Fruit fly (Drosophila melanogaster) whole organism, embryonic: ENCODE data around the gene CG43085.

Experiments
- B-H1 ChIP-seq: fragments of 200-800 bp; sonication (Bioruptor generic); IDR thresholded peaks from 3 replicates; pipeline ENCODE4 v1.3.6; 2022; ENCODE audit warnings: missing biosample characterization, missing genetic modification characterization
- BEAF-32 ChIP-seq: fragments of 200-800 bp; sonication (Bioruptor generic); optimal IDR thresholded peaks from 3 replicates; lab custom pipeline; 2017; ENCODE audit warnings: missing biosample characterization, missing genetic modification characterization, mild to moderate bottlenecking, moderate library complexity, missing genetic modification reagents
- CG10274 ChIP-seq: fragments of 200-800 bp; sonication (Bioruptor generic); optimal IDR thresholded peaks from 3 replicates; lab custom pipeline; 2017; ENCODE audit warnings: missing biosample characterization, mild to moderate bottlenecking, missing genetic modification characterization
- CG10431 ChIP-seq: fragments of 200-800 bp; sonication (Bioruptor generic); optimal IDR thresholded peaks from 3 replicates; lab custom pipeline; 2018; ENCODE audit warnings: missing biosample characterization, mild to moderate bottlenecking, missing genetic modification characterization
- CG11696 ChIP-seq: fragments of 200-800 bp; sonication (Bioruptor generic); IDR thresholded peaks from 2 replicates; pipeline ENCODE4 v1.3.6; 2022; ENCODE audit warnings: missing biosample characterization, missing genetic modification characterization
- CG12299 ChIP-seq: fragments of 200-800 bp; sonication (Bioruptor generic); optimal IDR thresholded peaks from 2 replicates; lab custom pipeline; 2018; ENCODE audit warnings: missing biosample characterization, mild to moderate bottlenecking, missing genetic modification characterization
- CG12769 ChIP-seq: fragments of 200-800 bp; sonication (Bioruptor generic); optimal IDR thresholded peaks from 2 replicates; lab custom pipeline; 2019; ENCODE audit warnings: missing biosample characterization, mild to moderate bottlenecking, missing genetic modification characterization, moderate library complexity
- CG13894 ChIP-seq: fragments of 200-800 bp; sonication (Bioruptor generic); optimal IDR thresholded peaks from 3 replicates; lab custom pipeline; 2018; ENCODE audit warnings: missing biosample characterization, mild to moderate bottlenecking, missing genetic modification characterization, moderate library complexity
- CG15269 ChIP-seq: fragments of 200-800 bp; sonication (Bioruptor generic); optimal IDR thresholded peaks from 2 replicates; lab custom pipeline; 2018; ENCODE audit warnings: missing biosample characterization, mild to moderate bottlenecking, missing genetic modification characterization, moderate library complexity
- CG17912 ChIP-seq: fragments of 200-800 bp; sonication (Bioruptor generic); optimal IDR thresholded peaks from 2 replicates; lab custom pipeline; 2018; ENCODE audit warnings: missing biosample characterization, mild to moderate bottlenecking, missing genetic modification characterization
- CG2199 ChIP-seq: fragments of 200-800 bp; sonication (Bioruptor generic); IDR thresholded peaks from 3 replicates; pipeline ENCODE4 v1.3.6; 2022; ENCODE audit warnings: missing biosample characterization, missing genetic modification characterization
- CG2875 ChIP-seq: fragments of 200-800 bp; sonication (Bioruptor generic); optimal IDR thresholded peaks from 2 replicates; lab custom pipeline; 2017; ENCODE audit warnings: missing biosample characterization, mild to moderate bottlenecking, missing genetic modification characterization, missing genetic modification reagents
- CG30403 ChIP-seq: fragments of 200-800 bp; sonication (Bioruptor generic); optimal IDR thresholded peaks from 3 replicates; lab custom pipeline; 2016; ENCODE audit warnings: missing biosample characterization, missing genetic modification characterization
- CG31224 ChIP-seq: fragments of 200-800 bp; sonication (Bioruptor generic); IDR thresholded peaks from 2 replicates; pipeline ENCODE4 v1.3.6; 2022; ENCODE audit warnings: missing biosample characterization, missing genetic modification characterization
- CG3163 ChIP-seq: fragments of 200-800 bp; sonication (Bioruptor generic); optimal IDR thresholded peaks from 3 replicates; lab custom pipeline; 2016; ENCODE audit warnings: missing biosample characterization, missing genetic modification characterization
- CG33557 ChIP-seq: fragments of 200-800 bp; sonication (Bioruptor generic); optimal IDR thresholded peaks from 2 replicates; lab custom pipeline; 2019; ENCODE audit warnings: missing biosample characterization, mild to moderate bottlenecking, missing genetic modification characterization, moderate library complexity
- CG3838 ChIP-seq: fragments of 200-800 bp; sonication (Bioruptor generic); optimal IDR thresholded peaks from 3 replicates; lab custom pipeline; 2016; ENCODE audit warnings: missing biosample characterization, missing genetic modification characterization
- CG3995 ChIP-seq: fragments of 200-800 bp; sonication (Bioruptor generic); optimal IDR thresholded peaks from 3 replicates; lab custom pipeline; 2016; ENCODE audit warnings: missing biosample characterization, missing genetic modification characterization
- CG4707 ChIP-seq: fragments of 200-800 bp; sonication (Bioruptor generic); optimal IDR thresholded peaks from 2 replicates; lab custom pipeline; 2018; ENCODE audit warnings: missing biosample characterization, mild to moderate bottlenecking, missing genetic modification characterization, moderate library complexity
- CG4820 ChIP-seq: fragments of 200-800 bp; sonication (Bioruptor generic); optimal IDR thresholded peaks from 3 replicates; lab custom pipeline; 2016; ENCODE audit warnings: missing biosample characterization, missing genetic modification characterization
- CG6854 ChIP-seq: fragments of 200-800 bp; sonication (Bioruptor generic); optimal IDR thresholded peaks from 3 replicates; lab custom pipeline; 2017; ENCODE audit warnings: missing biosample characterization, mild to moderate bottlenecking, missing genetic modification characterization
- CG7745 ChIP-seq: fragments of 200-800 bp; sonication (Bioruptor generic); optimal IDR thresholded peaks from 2 replicates; lab custom pipeline; 2018; ENCODE audit warnings: missing biosample characterization, mild to moderate bottlenecking, missing genetic modification characterization, moderate library complexity
- CG7839 ChIP-seq: fragments of 200-800 bp; sonication (Bioruptor generic); optimal IDR thresholded peaks from 3 replicates; lab custom pipeline; 2018; ENCODE audit warnings: missing biosample characterization, mild to moderate bottlenecking, missing genetic modification characterization, moderate library complexity
- CG7963 ChIP-seq: fragments of 200-800 bp; sonication (Bioruptor generic); IDR thresholded peaks from 3 replicates; pipeline ENCODE4 v1.3.6; 2022; ENCODE audit warnings: missing biosample characterization, missing genetic modification characterization; ENCODE audit not compliant: partially characterized antibody
- CG7987 ChIP-seq: fragments of 200-800 bp; sonication (Bioruptor generic); optimal IDR thresholded peaks from 2 replicates; lab custom pipeline; 2018; ENCODE audit warnings: missing biosample characterization, mild to moderate bottlenecking, missing genetic modification characterization, moderate library complexity
- CG9727 ChIP-seq: fragments of 200-800 bp; sonication (Bioruptor generic); optimal IDR thresholded peaks from 3 replicates; lab custom pipeline; 2017; ENCODE audit warnings: missing biosample characterization, mild to moderate bottlenecking, missing genetic modification characterization
- CkIIα-i1 ChIP-seq: fragments of 200-800 bp; sonication (Bioruptor generic); IDR thresholded peaks from 2 replicates; pipeline ENCODE4 v1.3.6; 2022; ENCODE audit warnings: missing biosample characterization, missing genetic modification characterization
- CoRest ChIP-seq: fragments of 200-800 bp; sonication (Bioruptor generic); optimal IDR thresholded peaks from 3 replicates; lab custom pipeline; 2018; ENCODE audit warnings: missing biosample characterization, mild to moderate bottlenecking, missing genetic modification characterization, moderate library complexity
- D19A ChIP-seq: fragments of 200-800 bp; optimal IDR thresholded peaks from 3 replicates; lab custom pipeline; 2019; ENCODE audit warnings: missing biosample characterization, mild to moderate bottlenecking, missing genetic modification characterization, moderate library complexity
- Ets65A ChIP-seq: fragments of 200-800 bp; sonication (Bioruptor generic); peaks from one replicate; lab custom pipeline; 2016; ENCODE audit warnings: missing biosample characterization, missing genetic modification characterization
- Fer1 ChIP-seq: fragments of 200-800 bp; sonication (Bioruptor generic); optimal IDR thresholded peaks from 2 replicates; lab custom pipeline; 2017; ENCODE audit warnings: missing biosample characterization, mild to moderate bottlenecking, missing genetic modification characterization
- MBD-R2 ChIP-seq: fragments of 200-800 bp; sonication (Bioruptor generic); IDR thresholded peaks from 2 replicates; pipeline ENCODE4 v1.3.6; 2022; ENCODE audit warnings: missing biosample characterization, missing genetic modification characterization
- NC2β ChIP-seq: fragments of 200-800 bp; sonication (Bioruptor generic); optimal IDR thresholded peaks from 2 replicates; lab custom pipeline; 2016; ENCODE audit warnings: missing biosample characterization, missing genetic modification characterization
- PHDP ChIP-seq: fragments of 200-800 bp; sonication (Bioruptor generic); optimal IDR thresholded peaks from 3 replicates; lab custom pipeline; 2018; ENCODE audit warnings: missing biosample characterization, mild to moderate bottlenecking, missing genetic modification characterization, moderate library complexity
- Sin3A ChIP-seq: fragments of >200 bp; optimal IDR thresholded peaks from 2 replicates; lab custom pipeline; 2018
- Sox100B ChIP-seq: fragments of 200-800 bp; sonication (Bioruptor generic); optimal IDR thresholded peaks from 3 replicates; lab custom pipeline; 2018; ENCODE audit warnings: missing biosample characterization, mild to moderate bottlenecking, missing genetic modification characterization
- Vsx1 ChIP-seq: fragments of 200-800 bp; sonication (Bioruptor generic); optimal IDR thresholded peaks from 2 replicates; lab custom pipeline; 2017; ENCODE audit warnings: missing biosample characterization, mild to moderate bottlenecking, missing genetic modification characterization, missing genetic modification reagents
- aop ChIP-seq: fragments of 200-800 bp; sonication (Bioruptor generic); IDR thresholded peaks from 2 replicates; pipeline ENCODE4 v1.3.6; 2022; ENCODE audit warnings: missing biosample characterization, missing genetic modification characterization
- cad ChIP-seq: fragments of >200 bp; optimal IDR thresholded peaks from 2 replicates; lab custom pipeline; 2017; ENCODE audit warnings: missing biosample characterization, missing genetic modification characterization
- corto ChIP-seq: fragments of 200-800 bp; sonication (Bioruptor generic); optimal IDR thresholded peaks from 2 replicates; lab custom pipeline; 2016; ENCODE audit warnings: missing biosample characterization, mild to moderate bottlenecking, missing genetic modification characterization, moderate library complexity
- dimm ChIP-seq: fragments of 200-800 bp; sonication (Bioruptor generic); IDR thresholded peaks from 2 replicates; pipeline ENCODE4 v1.3.6; 2022; ENCODE audit warnings: missing biosample characterization, missing genetic modification characterization
- dmrt11E ChIP-seq: fragments of 200-800 bp; sonication (Bioruptor generic); optimal IDR thresholded peaks from 3 replicates; lab custom pipeline; 2018; ENCODE audit warnings: missing biosample characterization, mild to moderate bottlenecking, missing genetic modification characterization, moderate library complexity
- fru ChIP-seq: fragments of >200 bp; optimal IDR thresholded peaks from 2 replicates; lab custom pipeline; 2017
- gce ChIP-seq: fragments of 200-800 bp; sonication (Bioruptor generic); IDR thresholded peaks from 3 replicates; pipeline ENCODE4 v1.3.6; 2022; ENCODE audit warnings: missing biosample characterization, missing genetic modification characterization
- kni ChIP-seq: fragments of 200-800 bp; sonication (Bioruptor generic); optimal IDR thresholded peaks from 3 replicates; lab custom pipeline; 2017; ENCODE audit warnings: mild to moderate bottlenecking, missing biosample characterization, missing genetic modification reagents, missing genetic modification characterization
- oc ChIP-seq: fragments of 200-800 bp; sonication (Bioruptor generic); optimal IDR thresholded peaks from 2 replicates; lab custom pipeline; 2018; ENCODE audit warnings: missing biosample characterization, mild to moderate bottlenecking, missing genetic modification characterization, moderate library complexity
- sd ChIP-seq: fragments of 200-800 bp; sonication (Bioruptor generic); optimal IDR thresholded peaks from 3 replicates; lab custom pipeline; 2018; ENCODE audit warnings: missing biosample characterization, mild to moderate bottlenecking, missing genetic modification characterization, moderate library complexity
- tio ChIP-seq: fragments of 200-800 bp; sonication (Bioruptor generic); optimal IDR thresholded peaks from 2 replicates; lab custom pipeline; 2017; ENCODE audit warnings: missing biosample characterization, missing genetic modification characterization, inconsistent platforms
- toy ChIP-seq: fragments of 200-800 bp; sonication (Bioruptor generic); IDR thresholded peaks from 2 replicates; pipeline ENCODE4 v1.3.6; 2022; ENCODE audit warnings: missing biosample characterization, missing genetic modification characterization
- vnd ChIP-seq: fragments of 200-800 bp; sonication (Bioruptor generic); IDR thresholded peaks from 3 replicates; pipeline ENCODE4 v1.3.6; 2022; ENCODE audit warnings: missing biosample characterization, missing genetic modification characterization; ENCODE audit not compliant: partially characterized antibody

Gene CG43085

dm6 chr3L:17647543-17647942 is 1.0 kb upstream of the CG43085 start:
- TF ChIP-seq Ets65A (GFP tag; lab: Kevin White, UChicago) (peak; percentile 80), CG10274 (GFP tag; lab: Kevin White, UChicago) (no peak)
- TF ChIP-seq, all 482 proteins: peak for 1

- TF ChIP-seq CG15269 (tag; lab: Kevin White, UChicago) (no peak), fru (lab: Kevin White, UChicago) (no peak), CG2199 (GFP tag; lab: Robert Waterston, UW) (peak; percentile 84; the same call in 2 of the 3 replicates), CG7963 (GFP tag; lab: Robert Waterston, UW) (peak; percentile 98), corto (no peak), CG33557 (no peak), D19A (no peak), CG3163 (GFP tag; lab: Kevin White, UChicago) (peak; percentile 38), B-H1 (no peak), CoRest (tag; lab: Kevin White, UChicago) (peak; percentile 53), PHDP (tag; lab: Kevin White, UChicago) (peak; percentile 33), Sox100B (no peak), cad (no peak), CkIIα-i1 (no peak), CG3995 (peak; percentile 98), oc (tag; lab: Kevin White, UChicago) (peak; percentile 49), CG4820 (GFP tag; lab: Kevin White, UChicago) (no peak), toy (GFP tag; lab: Robert Waterston, UW) (no peak), CG13894 (tag; lab: Kevin White, UChicago) (peak; percentile 67), dimm (GFP tag; lab: Robert Waterston, UW) (no peak), CG9727 (peak; percentile 29), aop (GFP tag; lab: Robert Waterston, UW) (no peak), CG2875 (GFP tag; lab: Kevin White, UChicago) (no peak), sd (tag; lab: Kevin White, UChicago) (no peak), CG4707 (GFP tag; lab: Kevin White, UChicago) (no peak), Fer1 (GFP tag; lab: Kevin White, UChicago) (peak; percentile 26), CG7987 (GFP tag; lab: Kevin White, UChicago) (peak; percentile 39), CG11696 (GFP tag; lab: Robert Waterston, UW) (no peak), MBD-R2 (GFP tag; lab: Robert Waterston, UW) (peak; percentile 56), tio (GFP tag; lab: Kevin White, UChicago) (no peak), gce (GFP tag; lab: Robert Waterston, UW) (no peak), CG17912 (GFP tag; lab: Kevin White, UChicago) (no peak), Sin3A (peak; percentile 3), kni (no peak), CG7839 (tag; lab: Kevin White, UChicago) (no peak), NC2β (peak; percentile 51), CG7745 (no peak), CG6854 (GFP tag; lab: Kevin White, UChicago) (no peak), CG31224 (GFP tag; lab: Robert Waterston, UW) (no peak), dmrt11E (peak; percentile 14), CG30403 (peak; percentile 57), CG12769 (peak; percentile 23), CG3838 (GFP tag; lab: Kevin White, UChicago) (no peak), BEAF-32 (GFP tag; lab: Kevin White, UChicago) (peak; percentile 99), Vsx1 (peak; percentile 84), CG12299 (no peak), vnd (GFP tag; lab: Robert Waterston, UW) (peak; percentile 98), CG10431 (GFP tag; lab: Kevin White, UChicago) (no peak)
Measured at dm6 chr3L:17644906-17645244, 1.7 kb downstream of the CG43085 start, which contains the start of gene Pep. Gene Pep, minus strand, starts transcription at chr3L:17645036.
